Fruit fly (Drosophila melanogaster): Measurements from ENCODE around the gene CG10383.

DNA sequence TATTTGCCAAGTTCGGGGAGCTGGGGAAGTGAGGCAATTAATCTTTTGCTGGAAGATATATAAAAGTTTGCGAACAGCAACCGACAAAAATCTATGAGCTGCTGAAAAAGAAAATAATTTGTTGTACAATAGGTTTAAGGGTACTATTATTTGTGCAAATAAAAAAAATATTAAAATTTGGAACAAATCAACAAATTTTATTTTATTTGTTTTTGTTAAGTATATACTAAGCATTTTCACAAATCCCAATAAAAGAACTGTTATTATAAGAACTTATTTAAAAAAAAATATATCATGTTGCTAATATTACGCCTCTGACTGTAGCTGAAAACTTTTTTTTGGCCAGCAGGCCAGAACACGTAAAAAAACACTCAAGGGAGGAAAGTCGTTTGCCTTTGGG, 37.3 kb downstream of the CG10383 start:
- no peak for TF ChIP-seq CG9948 (tag; optimal IDR thresholded peaks at IDR 0.05)
- TF ChIP-seq Snoo (tag; optimal IDR thresholded peaks at IDR 0.05) = no peak
- TF ChIP-seq Pif1A (GFP tag; optimal IDR thresholded peaks at IDR 0.05) = no peak
- no peak for TF ChIP-seq D1 (tag; optimal IDR thresholded peaks at IDR 0.05)
- TF ChIP-seq Ets98B (GFP tag; IDR thresholded peaks at IDR 0.05) = no peak

Measured in whole organism, pupa.